1 fruit fly cellular context compared by ENCODE assay signal in the genomic region with DNA sequence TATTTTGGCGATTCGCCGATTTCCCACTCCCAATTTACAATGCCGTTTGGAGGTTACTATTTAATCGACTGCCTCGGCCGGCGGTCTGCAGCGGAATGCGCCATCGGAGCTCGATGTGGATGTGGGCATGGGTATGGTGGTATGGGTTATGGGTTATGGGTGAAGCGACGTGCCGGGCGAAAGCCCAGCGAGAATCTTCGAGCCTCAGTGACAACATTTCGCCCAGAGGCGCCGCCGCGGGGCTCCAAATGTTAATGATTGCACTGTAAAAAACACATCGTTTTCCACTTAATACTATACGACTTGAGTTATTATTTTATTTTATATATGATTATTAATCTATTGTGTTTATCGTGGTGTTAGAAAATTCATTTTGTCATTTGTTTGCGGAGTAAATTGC.
A peak's percentile ranks its signal among the peaks of the same experiment; 100 is the strongest.
TF ChIP-seq lines count a peak whose summit lies in the region.

No protein-coding gene starts in this region.

TF ChIP-seq in whole organism, embryonic, 481 proteins besides CTCF, POLR2A, EP300 and RAD21 (continued from another document):
- 0 out of 2 replicates have a peak, but pooled peaks have one; percentile 25 for TF ChIP-seq CG31441 (GFP tag; IDR thresholded peaks at IDR 0.05; lab: Robert Waterston, UW)
- no peak for TF ChIP-seq schlank (tag; optimal IDR thresholded peaks at IDR 0.05; lab: Kevin White, UChicago)
- TF ChIP-seq rib (GFP tag; IDR thresholded peaks at IDR 0.05; lab: Robert Waterston, UW): no peak
- no peak for TF ChIP-seq Bteb2 (GFP tag; optimal IDR thresholded peaks at IDR 0.05; lab: Kevin White, UChicago)
- no peak for TF ChIP-seq Dll (GFP tag; IDR thresholded peaks at IDR 0.05; lab: Robert Waterston, UW; ENCODE audit: partially characterized antibody)
- TF ChIP-seq Usf (GFP tag; optimal IDR thresholded peaks at IDR 0.05; lab: Kevin White, UChicago): no peak
- TF ChIP-seq CG11247 (GFP tag; IDR thresholded peaks at IDR 0.05; lab: Robert Waterston, UW): no peak
- no peak for TF ChIP-seq lab (GFP tag; optimal IDR thresholded peaks at IDR 0.05; lab: Kevin White, UChicago)
- TF ChIP-seq her (GFP tag; optimal IDR thresholded peaks at IDR 0.05; lab: Kevin White, UChicago): no peak
- TF ChIP-seq CG34422 (GFP tag; IDR thresholded peaks at IDR 0.05; lab: Robert Waterston, UW): no peak
- TF ChIP-seq ash1 (GFP tag; optimal IDR thresholded peaks at IDR 0.05; lab: Kevin White, UChicago): no peak
- TF ChIP-seq CG13624 (GFP tag; optimal IDR thresholded peaks at IDR 0.05; lab: Kevin White, UChicago): no peak
- no peak for TF ChIP-seq CG6683 (GFP tag; optimal IDR thresholded peaks at IDR 0.05; lab: Kevin White, UChicago)
- no peak for TF ChIP-seq CG34224 (GFP tag; IDR thresholded peaks at IDR 0.05; lab: Robert Waterston, UW; ENCODE audit: partially characterized antibody)
- peak; percentile 16 for TF ChIP-seq CG17359 (tag; optimal IDR thresholded peaks at IDR 0.05; lab: Kevin White, UChicago)
- no peak for TF ChIP-seq HLH3B (GFP tag; IDR thresholded peaks at IDR 0.05; lab: Robert Waterston, UW)
- no peak for TF ChIP-seq hb (GFP tag; IDR thresholded peaks at IDR 0.05; lab: Robert Waterston, UW; ENCODE audit: partially characterized antibody)
- TF ChIP-seq Side (GFP tag; optimal IDR thresholded peaks at IDR 0.05; lab: Kevin White, UChicago): no peak
- TF ChIP-seq al (GFP tag; IDR thresholded peaks at IDR 0.05; lab: Robert Waterston, UW): no peak
- no peak for TF ChIP-seq Fer1 (GFP tag; optimal IDR thresholded peaks at IDR 0.05; lab: Kevin White, UChicago)
- TF ChIP-seq CG14710 (tag; optimal IDR thresholded peaks at IDR 0.05; lab: Kevin White, UChicago): no peak
- TF ChIP-seq H2.0 (GFP tag; IDR thresholded peaks at IDR 0.05; lab: Robert Waterston, UW): no peak
- no peak for TF ChIP-seq CG6791 (GFP tag; IDR thresholded peaks at IDR 0.05; lab: Robert Waterston, UW; ENCODE audit: partially characterized antibody)
- TF ChIP-seq Meics (GFP tag; optimal IDR thresholded peaks at IDR 0.05; lab: Kevin White, UChicago): no peak
- TF ChIP-seq slbo (GFP tag; IDR thresholded peaks at IDR 0.05; lab: Robert Waterston, UW): 0 out of 2 replicates have a peak, but pooled peaks have one; percentile 24
- peak; percentile 7 for TF ChIP-seq NfI (GFP tag; optimal IDR thresholded peaks at IDR 0.05; lab: Kevin White, UChicago)
- peak; percentile 22 for TF ChIP-seq CG11504 (tag; optimal IDR thresholded peaks at IDR 0.05; lab: Kevin White, UChicago)
- TF ChIP-seq CG31388 (GFP tag; optimal IDR thresholded peaks at IDR 0.05; lab: Kevin White, UChicago): no peak
- TF ChIP-seq toy (GFP tag; IDR thresholded peaks at IDR 0.05; lab: Robert Waterston, UW): 0 out of 2 replicates have a peak, but pooled peaks have one; percentile 9
- no peak for TF ChIP-seq CG12391 (tag; optimal IDR thresholded peaks at IDR 0.05; lab: Kevin White, UChicago)
- TF ChIP-seq oc (tag; optimal IDR thresholded peaks at IDR 0.05; lab: Kevin White, UChicago): no peak
- TF ChIP-seq Hr3 (GFP tag; optimal IDR thresholded peaks at IDR 0.05; lab: Kevin White, UChicago): no peak
- TF ChIP-seq wdn (GFP tag; IDR thresholded peaks at IDR 0.05; lab: Robert Waterston, UW): no peak
- no peak for TF ChIP-seq pfk (GFP tag; optimal IDR thresholded peaks at IDR 0.05; lab: Kevin White, UChicago)
- TF ChIP-seq CG6254 (GFP tag; optimal IDR thresholded peaks at IDR 0.05; lab: Kevin White, UChicago): no peak
- no peak for TF ChIP-seq Jarid2 (GFP tag; optimal IDR thresholded peaks at IDR 0.05; lab: Kevin White, UChicago)
- TF ChIP-seq ara (GFP tag; IDR thresholded peaks at IDR 0.05; lab: Robert Waterston, UW): no peak
